Worm (Caenorhabditis elegans) whole organism, early embryonic: ENCODE measurements around the gene F44E2.4.

Source experiments
- B0310.2 ChIP-seq: sonication (generic microtip); optimal IDR thresholded peaks from 2 replicates; lab custom pipeline; 2016; ENCODE audit warnings: mild to moderate bottlenecking, missing genetic modification characterization, missing compliant biosample characterization
- F13C5.2 ChIP-seq: sonication (generic microtip); optimal IDR thresholded peaks from 2 replicates; lab custom pipeline; 2017; ENCODE audit warnings: mild to moderate bottlenecking, missing genetic modification characterization, inconsistent platforms, missing compliant biosample characterization
- ama-1 ChIP-seq: fragments of 150-350 bp; optimal IDR thresholded peaks from 2 replicates; lab custom pipeline; 2014
- ceh-13 ChIP-seq: fragments of 200-800 bp; sonication (Bioruptor generic); optimal IDR thresholded peaks from 2 replicates; lab custom pipeline; 2018; ENCODE audit warnings: mild to moderate bottlenecking, missing genetic modification characterization, missing compliant biosample characterization
- flt-1 ChIP-seq: fragments of 200-800 bp; sonication (Bioruptor generic); IDR thresholded peaks from 2 replicates; pipeline ENCODE4 v1.3.6; 2022; ENCODE audit warnings: missing genetic modification characterization, missing compliant biosample characterization
- hmbx-1 ChIP-seq: sonication (generic microtip); optimal IDR thresholded peaks from 2 replicates; lab custom pipeline; 2016; ENCODE audit warnings: mild to moderate bottlenecking, missing genetic modification characterization, missing compliant biosample characterization
- hnd-1 ChIP-seq: sonication (generic microtip); optimal IDR thresholded peaks from 2 replicates; lab custom pipeline; 2016; ENCODE audit warnings: missing genetic modification characterization, missing compliant biosample characterization
- pes-1 ChIP-seq: fragments of 200-800 bp; sonication (Bioruptor generic); IDR thresholded peaks from 2 replicates; pipeline ENCODE4 v1.3.6; 2022; ENCODE audit warnings: missing genetic modification reagents, missing genetic modification characterization, missing compliant biosample characterization
- scrt-1 ChIP-seq: fragments of 200-800 bp; sonication (Bioruptor generic); IDR thresholded peaks from 2 replicates; pipeline ENCODE4 v1.3.6; 2022; ENCODE audit warnings: missing genetic modification characterization, missing compliant biosample characterization
- sea-1 ChIP-seq: fragments of 200-800 bp; sonication (Bioruptor generic); conservative IDR thresholded peaks from 2 replicates; pipeline ENCODE4 v1.3.6; 2022; ENCODE audit warnings: missing genetic modification characterization, missing compliant biosample characterization
- tbx-37 ChIP-seq: fragments of 200-800 bp; sonication (Bioruptor generic); conservative IDR thresholded peaks from 2 replicates; pipeline ENCODE4 v1.3.6; 2022; ENCODE audit warnings: missing genetic modification reagents, missing genetic modification characterization, missing compliant biosample characterization

- TF ChIP-seq ama-1 (lab: Kevin White, UChicago), result no peak
- no peak for TF ChIP-seq scrt-1
- no peak for TF ChIP-seq ceh-13 (GFP tag; lab: Kevin White, UChicago)
- no peak for TF ChIP-seq sea-1 (GFP tag; lab: Robert Waterston, UW)
- TF ChIP-seq flt-1, result no peak
- no peak for TF ChIP-seq pes-1 (GFP tag; lab: Robert Waterston, UW)
- TF ChIP-seq hnd-1, result no peak
- no peak for TF ChIP-seq tbx-37 (GFP tag; lab: Robert Waterston, UW)
- TF ChIP-seq hmbx-1 (tag; lab: Kevin White, UChicago), result no peak
- TF ChIP-seq B0310.2 (tag; lab: Kevin White, UChicago), result no peak
- no peak for TF ChIP-seq F13C5.2 (tag; lab: Kevin White, UChicago)
These were observed 13.7 kb downstream of the F44E2.4 start for ce11 chrIII:8824556-8824955.
